Fruit fly (Drosophila melanogaster): ENCODE data around the gene CG18259.
A peak's percentile ranks its signal among the peaks of the same experiment; 100 is the strongest.

CG18259 gene

DNA sequence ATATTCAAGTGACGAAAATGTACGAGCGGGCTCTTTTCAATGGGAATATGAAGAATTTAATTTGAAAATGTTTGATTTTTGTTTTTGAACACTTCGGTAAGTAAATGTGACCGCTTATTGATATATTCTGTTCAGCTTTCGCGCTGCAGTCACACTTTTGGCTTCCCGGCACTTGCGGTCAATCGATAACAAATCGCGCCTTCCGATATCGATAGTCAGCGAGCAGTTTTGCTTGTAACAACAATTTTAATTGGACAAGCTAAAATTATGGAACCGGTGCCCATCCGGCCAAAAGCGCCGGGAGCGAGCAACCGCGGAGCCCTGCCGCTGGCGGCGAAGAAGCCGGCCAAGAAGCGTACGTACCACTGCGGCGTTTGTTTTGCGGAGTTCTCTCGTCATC lies 47.1 kb upstream of the CG18259 start, which contains the start of gene CG7101 (continued):
- TF ChIP-seq CG15696 (tag; optimal IDR thresholded peaks at IDR 0.05): no peak
- TF ChIP-seq Ravus (GFP tag; IDR thresholded peaks at IDR 0.05): no peak
- TF ChIP-seq CG10979 (tag; optimal IDR thresholded peaks at IDR 0.05): no peak
- TF ChIP-seq luna (GFP tag; optimal IDR thresholded peaks at IDR 0.05): no peak
- TF ChIP-seq CG8478 (optimal IDR thresholded peaks at IDR 0.05): no peak
- no peak for TF ChIP-seq Mrtf (GFP tag; IDR thresholded peaks at IDR 0.05)
- TF ChIP-seq Kr (GFP tag; optimal IDR thresholded peaks at IDR 0.05): no peak
- TF ChIP-seq E2f2 (GFP tag; IDR thresholded peaks at IDR 0.05): peak; percentile 81
- no peak for TF ChIP-seq NfI (GFP tag; optimal IDR thresholded peaks at IDR 0.05)
- TF ChIP-seq row (GFP tag; IDR thresholded peaks at IDR 0.05): peak; percentile 31; the same call in 1 of the 3 replicates
- no peak for TF ChIP-seq Neu2 (GFP tag; optimal IDR thresholded peaks at IDR 0.05; ENCODE audit: borderline replicate concordance)
- TF ChIP-seq Bteb2 (GFP tag; optimal IDR thresholded peaks at IDR 0.05): no peak
- no peak for TF ChIP-seq CG4360 (GFP tag; IDR thresholded peaks at IDR 0.05)
- TF ChIP-seq CG6175 (GFP tag; IDR thresholded peaks at IDR 0.05): no peak
- no peak for TF ChIP-seq CG1602 (GFP tag; optimal IDR thresholded peaks at IDR 0.05)
- no peak for TF ChIP-seq HmgZ (tag; optimal IDR thresholded peaks at IDR 0.05)
- TF ChIP-seq pb (GFP tag; optimal IDR thresholded peaks at IDR 0.05): no peak
- TF ChIP-seq oc (tag; optimal IDR thresholded peaks at IDR 0.05): no peak
- no peak for TF ChIP-seq CG18011 (GFP tag; optimal IDR thresholded peaks at IDR 0.05)
- TF ChIP-seq al (GFP tag; IDR thresholded peaks at IDR 0.05): no peak
- TF ChIP-seq CG33213 (GFP tag; optimal IDR thresholded peaks at IDR 0.05): no peak
- TF ChIP-seq Dref (GFP tag; IDR thresholded peaks at IDR 0.05): peak; percentile 82
- no peak for TF ChIP-seq NFAT (GFP tag; IDR thresholded peaks at IDR 0.05)
- TF ChIP-seq org-1 (GFP tag; optimal IDR thresholded peaks at IDR 0.05): no peak
- TF ChIP-seq CG8290 (GFP tag; optimal IDR thresholded peaks at IDR 0.05): peak; percentile 25
- no peak for TF ChIP-seq CG8290 (tag; optimal IDR thresholded peaks at IDR 0.05)
- TF ChIP-seq run (tag; optimal IDR thresholded peaks at IDR 0.05): no peak
- no peak for TF ChIP-seq CG1233 (GFP tag; optimal IDR thresholded peaks at IDR 0.05)
- TF ChIP-seq Dip2 (GFP tag; IDR thresholded peaks at IDR 0.05): no peak
- no peak for TF ChIP-seq CG5953 (GFP tag; IDR thresholded peaks at IDR 0.05)
- TF ChIP-seq dimm (GFP tag; IDR thresholded peaks at IDR 0.05): no peak
- no peak for TF ChIP-seq dmrt11E (tag; optimal IDR thresholded peaks at IDR 0.05)
- no peak for TF ChIP-seq NC2β (GFP tag; optimal IDR thresholded peaks at IDR 0.05)
- 0 out of 2 replicates have a peak, but pooled peaks have one; percentile 14 for TF ChIP-seq vvl (GFP tag; IDR thresholded peaks at IDR 0.05)
- TF ChIP-seq CG9797 (GFP tag; optimal IDR thresholded peaks at IDR 0.05): peak; percentile 72
- no peak for TF ChIP-seq CG9437 (GFP tag; optimal IDR thresholded peaks at IDR 0.05)
- no peak for TF ChIP-seq gro (GFP tag; optimal IDR thresholded peaks at IDR 0.05)
- no peak for TF ChIP-seq prd (optimal IDR thresholded peaks at IDR 0.05)
- TF ChIP-seq prd (GFP tag; IDR thresholded peaks at IDR 0.05): no peak
- no peak for TF ChIP-seq Doc2 (GFP tag; IDR thresholded peaks at IDR 0.05)
- TF ChIP-seq Opbp (GFP tag; IDR thresholded peaks at IDR 0.05; ENCODE audit: partially characterized antibody): peak; percentile 71; the same call in 2 of the 3 replicates
- peak; percentile 25 for TF ChIP-seq CG30020 (tag; optimal IDR thresholded peaks at IDR 0.05)
- no peak for TF ChIP-seq nau (GFP tag; optimal IDR thresholded peaks at IDR 0.05)
- no peak for TF ChIP-seq CG13123 (GFP tag; optimal IDR thresholded peaks at IDR 0.05)
- no peak for TF ChIP-seq CG17361 (GFP tag; IDR thresholded peaks at IDR 0.05)
- no peak for TF ChIP-seq CG13296 (GFP tag; optimal IDR thresholded peaks at IDR 0.05)
- TF ChIP-seq gsb-n (tag; optimal IDR thresholded peaks at IDR 0.05): no peak
- TF ChIP-seq unpg (GFP tag; optimal IDR thresholded peaks at IDR 0.05): no peak
- TF ChIP-seq CG8765 (GFP tag; IDR thresholded peaks at IDR 0.05): no peak
- TF ChIP-seq pho (GFP tag; optimal IDR thresholded peaks at IDR 0.05): no peak
- TF ChIP-seq Fer2 (tag; optimal IDR thresholded peaks at IDR 0.05): no peak
- TF ChIP-seq dmrt99B (tag; optimal IDR thresholded peaks at IDR 0.05): no peak
- TF ChIP-seq CG6683 (GFP tag; optimal IDR thresholded peaks at IDR 0.05): no peak
- TF ChIP-seq Sin3A (optimal IDR thresholded peaks at IDR 0.05): peak; percentile 9

Measured in whole organism, embryonic.